Worm (Caenorhabditis elegans): ENCODE measurements around the gene nlp-30.

DNA sequence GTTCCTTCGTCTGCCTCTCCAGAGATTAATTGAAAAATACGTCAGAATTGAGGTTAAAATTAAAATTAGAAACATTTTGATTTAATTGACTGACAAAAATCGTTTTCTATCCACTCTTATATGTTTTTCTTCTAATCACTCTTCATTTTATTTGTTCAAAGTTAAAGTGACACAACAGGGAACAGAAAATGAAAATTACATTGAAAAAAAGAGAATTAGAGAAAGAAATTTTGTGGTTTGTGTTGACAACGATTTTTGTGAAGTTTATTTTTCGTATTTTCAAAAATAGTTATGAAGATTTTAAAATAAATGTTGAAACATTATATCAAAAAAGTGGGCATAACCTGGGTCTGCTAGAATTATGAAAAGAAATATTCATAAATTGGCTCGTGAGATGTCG lies 24.2 kb upstream of the nlp-30 start, which contains the start of gene cyp-34A5:
- TF ChIP-seq klf-2 (GFP tag; conservative IDR thresholded peaks at IDR 0.05) (no peak), ztf-29 (GFP tag; IDR thresholded peaks at IDR 0.05) (no peak), cog-1 (tag; optimal IDR thresholded peaks at IDR 0.05) (no peak), ref-1 (GFP tag; conservative IDR thresholded peaks at IDR 0.05) (no peak)

All from whole organism, midembryonic.